Worm (Caenorhabditis elegans): ENCODE data around the gene droe-4.
A peak's percentile ranks its signal among the peaks of the same experiment; 100 is the strongest.

droe-4 gene

DNA sequence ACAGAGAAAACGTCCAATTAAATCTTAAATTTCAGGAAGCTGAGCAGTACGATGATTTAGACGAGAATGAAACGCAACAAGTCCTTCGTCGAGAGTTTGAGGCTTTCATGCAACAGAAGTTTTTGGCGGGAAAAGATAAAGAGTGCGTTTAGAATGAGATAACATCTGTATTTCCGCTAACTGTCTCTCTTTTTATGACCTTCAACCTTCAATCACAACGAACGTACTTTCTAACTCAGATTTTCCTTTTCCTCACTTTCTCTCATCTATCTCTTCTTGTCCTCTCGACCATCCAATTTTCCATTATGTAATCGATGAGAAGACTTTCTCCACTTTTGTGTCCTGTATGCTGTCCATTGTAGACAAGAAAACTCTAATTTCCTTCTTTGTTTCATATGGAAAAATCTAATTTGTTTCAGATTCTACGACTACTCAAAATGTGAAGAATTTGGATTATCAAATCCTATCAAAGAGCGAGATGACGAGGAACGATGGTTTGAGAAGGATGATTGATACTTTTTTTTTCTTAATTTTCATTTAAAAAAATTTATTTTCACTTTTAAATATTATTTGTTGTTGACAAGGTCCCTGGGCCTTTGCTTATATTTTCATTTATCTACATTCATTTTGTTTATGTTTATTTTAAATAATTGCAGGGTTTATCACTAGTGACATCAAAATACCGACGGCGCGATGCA, 29.0 kb upstream of the droe-4 start, which contains the start of gene sao-1:
Gene sao-1, plus strand, starts transcription at position 648 of the 698 bp plus-strand sequence.
- TF ChIP-seq nhr-28 (tag; optimal IDR thresholded peaks at IDR 0.05), result peak; percentile 5
- no peak for TF ChIP-seq nhr-102 (tag; optimal IDR thresholded peaks at IDR 0.05)
- no peak for TF ChIP-seq R02D3.7 (tag; optimal IDR thresholded peaks at IDR 0.05)
- TF ChIP-seq nhr-25 (tag; optimal IDR thresholded peaks at IDR 0.05; ENCODE audit: borderline replicate concordance, insufficient read depth), result peak; percentile 29

DNA sequence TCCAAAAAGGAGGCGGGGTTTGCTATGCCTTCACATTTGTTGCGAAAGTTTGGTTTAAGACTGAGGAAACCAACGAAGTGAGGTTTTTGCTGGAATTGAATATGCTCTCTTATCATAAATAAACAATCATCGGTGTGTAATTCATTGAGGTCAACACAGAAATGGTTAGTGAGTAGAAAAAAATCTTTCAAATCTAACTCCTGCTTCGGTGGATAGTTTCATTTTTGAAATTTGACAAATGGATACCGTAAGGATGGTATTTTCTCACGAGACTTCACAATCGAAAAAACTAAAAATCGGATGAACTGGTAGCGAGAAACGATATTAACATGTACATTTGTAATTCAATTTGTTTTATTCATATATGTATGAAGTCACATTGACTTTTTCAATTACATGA, 11.6 kb upstream of the droe-4 start, which contains the start of gene eol-1:
Gene eol-1, minus strand, starts transcription at position 101 of the 400 bp plus-strand sequence.
- TF ChIP-seq dmd-6 (GFP tag; IDR thresholded peaks at IDR 0.05) (no peak), nhr-25 (tag; optimal IDR thresholded peaks at IDR 0.05; ENCODE audit: borderline replicate concordance, insufficient read depth) (no peak), Y75B8A.6 (GFP tag; IDR thresholded peaks at IDR 0.05) (no peak), Y48G9A.11 (GFP tag; IDR thresholded peaks at IDR 0.05) (no peak), hlh-30 (tag; optimal IDR thresholded peaks at IDR 0.05; ENCODE audit: insufficient read depth) (no peak)

DNA sequence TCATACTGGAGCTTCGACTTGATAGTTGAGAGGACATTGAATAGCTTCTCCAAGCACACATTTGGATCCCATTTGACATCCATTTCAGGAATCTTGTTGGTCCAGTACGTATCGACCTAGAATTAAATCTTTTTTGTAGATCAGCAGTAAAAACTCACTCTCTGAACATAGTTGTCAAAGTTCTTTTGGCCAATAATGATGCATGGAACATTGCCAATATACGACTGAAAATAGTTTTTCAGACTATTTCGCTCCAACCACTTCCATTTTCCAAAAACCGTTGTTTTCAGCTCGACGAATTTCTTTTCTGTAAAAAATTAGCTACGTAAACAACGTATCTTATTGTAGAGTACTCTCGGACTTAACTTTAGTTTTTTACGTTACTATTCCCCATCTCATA, 10.8 kb upstream of the droe-4 start:
- peak; percentile 91 for TF ChIP-seq aha-1 (tag)
- TF ChIP-seq lir-3 (tag; optimal IDR thresholded peaks at IDR 0.05), result no peak

DNA sequence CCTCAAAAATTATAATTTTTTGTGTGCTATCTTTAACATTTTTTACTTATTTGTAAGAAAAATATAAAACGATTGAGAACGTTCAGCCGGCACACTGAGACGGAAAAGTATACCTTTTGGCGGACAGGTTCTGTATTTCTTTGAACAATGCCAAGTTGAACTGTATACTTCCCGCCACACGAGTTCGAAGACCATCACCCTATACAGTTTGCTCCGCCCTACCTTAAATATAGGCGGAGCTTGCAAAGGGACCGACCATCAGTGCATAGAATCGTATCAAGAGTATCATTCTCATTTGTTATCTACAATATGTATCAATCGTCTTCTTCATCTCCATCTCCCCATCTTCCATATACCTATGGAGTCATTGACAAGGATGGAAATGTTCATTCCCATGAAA, 7.6 kb upstream of the droe-4 start, which contains the start of gene end-1:
Gene end-1, plus strand, starts transcription at position 301 of the 400 bp plus-strand sequence.
- no peak for TF ChIP-seq Y48G9A.11 (GFP tag; IDR thresholded peaks at IDR 0.05)
- no peak for TF ChIP-seq T20F7.1 (GFP tag; optimal IDR thresholded peaks at IDR 0.05)
- no peak for TF ChIP-seq zip-11 (GFP tag; IDR thresholded peaks at IDR 0.05)
- TF ChIP-seq aha-1 (tag), result no peak
- TF ChIP-seq lir-3 (tag; optimal IDR thresholded peaks at IDR 0.05), result no peak
- no peak for TF ChIP-seq rbr-2 (tag; optimal IDR thresholded peaks at IDR 0.05)
- no peak for TF ChIP-seq daf-12 (tag; optimal IDR thresholded peaks at IDR 0.05)
- no peak for TF ChIP-seq ces-1 (GFP tag; optimal IDR thresholded peaks at IDR 0.05)
- TF ChIP-seq mep-1 (tag; optimal IDR thresholded peaks at IDR 0.05), result no peak
- no peak for TF ChIP-seq daf-19 (GFP tag; conservative IDR thresholded peaks at IDR 0.05)
- no peak for TF ChIP-seq lin-1 (GFP tag; IDR thresholded peaks at IDR 0.05)
- TF ChIP-seq attf-4 (tag; optimal IDR thresholded peaks at IDR 0.05), result no peak
- TF ChIP-seq ceh-62 (tag; optimal IDR thresholded peaks at IDR 0.05), result no peak
- TF ChIP-seq lin-13 (GFP tag; optimal IDR thresholded peaks at IDR 0.05), result no peak

DNA sequence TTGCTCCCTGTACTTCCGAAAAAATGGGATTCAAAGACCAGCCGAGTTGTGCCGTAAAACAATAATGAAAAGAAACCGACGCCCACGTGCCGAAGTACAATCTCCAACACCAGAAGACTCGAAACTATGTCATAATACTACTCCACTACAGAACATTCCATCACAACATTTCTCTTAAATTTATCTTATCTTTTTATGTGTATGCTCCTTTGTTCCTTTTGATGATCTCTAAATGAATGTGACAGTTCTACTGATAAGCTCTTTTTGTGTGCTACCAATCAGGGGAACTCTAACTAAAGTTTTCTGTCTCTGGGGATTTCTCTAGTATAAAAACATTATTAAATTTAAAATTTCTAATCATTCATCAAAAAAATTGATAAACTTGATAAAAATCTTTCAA, 5.6 kb upstream of the droe-4 start:
- TF ChIP-seq nhr-28 (tag; optimal IDR thresholded peaks at IDR 0.05), result peak; percentile 88
- peak; percentile 95 for TF ChIP-seq pqm-1 (tag; optimal IDR thresholded peaks at IDR 0.05)
- peak; percentile 65 for TF ChIP-seq php-3 (GFP tag; IDR thresholded peaks at IDR 0.05)
- 0 out of 2 replicates have a peak, but pooled peaks have one; percentile 63 for TF ChIP-seq zfp-3 (GFP tag; conservative IDR thresholded peaks at IDR 0.05)
- peak; percentile 84 for TF ChIP-seq dve-1 (tag; optimal IDR thresholded peaks at IDR 0.05; ENCODE audit: insufficient read depth)
- peak; percentile 50; the same call in 1 of the 2 replicates for TF ChIP-seq pha-4 (GFP tag; IDR thresholded peaks at IDR 0.05)
- TF ChIP-seq pha-4 (tag; optimal IDR thresholded peaks at IDR 0.05), result no peak
- TF ChIP-seq T20F7.1 (GFP tag; optimal IDR thresholded peaks at IDR 0.05), result peak; percentile 46
- no peak for TF ChIP-seq madf-9 (GFP tag; conservative IDR thresholded peaks at IDR 0.05)
- TF ChIP-seq hif-1 (tag; optimal IDR thresholded peaks at IDR 0.05), result peak in 1 of 2 experiments; percentile 56
- no peak for TF ChIP-seq nhr-11 (tag; optimal IDR thresholded peaks at IDR 0.05)
- TF ChIP-seq lim-7 (GFP tag; IDR thresholded peaks at IDR 0.05), result 0 out of 2 replicates have a peak, but pooled peaks have one; percentile 9
- no peak for TF ChIP-seq madf-5 (GFP tag; IDR thresholded peaks at IDR 0.05)
- no peak for TF ChIP-seq saeg-2 (GFP tag; IDR thresholded peaks at IDR 0.05)
- TF ChIP-seq dmd-9 (GFP tag; IDR thresholded peaks at IDR 0.05), result no peak
- peak; percentile 57 for TF ChIP-seq hlh-11 (tag; optimal IDR thresholded peaks at IDR 0.05)
- TF ChIP-seq Y75B8A.6 (GFP tag; IDR thresholded peaks at IDR 0.05), result no peak
- TF ChIP-seq hlh-30 (tag; optimal IDR thresholded peaks at IDR 0.05; ENCODE audit: insufficient read depth), result peak; percentile 2
- 0 out of 2 replicates have a peak, but pooled peaks have one; percentile 28 for TF ChIP-seq hmg-1.1 (GFP tag; IDR thresholded peaks at IDR 0.05)
- no peak for TF ChIP-seq lin-15B (tag; optimal IDR thresholded peaks at IDR 0.05)
- TF ChIP-seq arid-1 (GFP tag; conservative IDR thresholded peaks at IDR 0.05), result 0 out of 2 replicates have a peak, but pooled peaks have one; percentile 9
- TF ChIP-seq daf-16 (GFP tag; optimal IDR thresholded peaks at IDR 0.05), result no peak
- peak; percentile 58 for TF ChIP-seq daf-16 (tag; optimal IDR thresholded peaks at IDR 0.05)
- peak; percentile 43 for TF ChIP-seq nhr-77 (tag; optimal IDR thresholded peaks at IDR 0.05)
- TF ChIP-seq nhr-48 (tag; optimal IDR thresholded peaks at IDR 0.05), result peak; percentile 26

All from whole organism, L4 larva.